Worm (Caenorhabditis elegans): ENCODE data around the gene Y69A2AR.32.

Gene Y69A2AR.32

ce11 chrIV:2610409-2610808 lies at the start of gene Y69A2AR.32:
Y69A2AR.32 (plus strand) TSS chrIV:2610436.
- TF ChIP-seq spr-1 (tag; optimal IDR thresholded peaks at IDR 0.05) (no peak), ZK337.2 (GFP tag; IDR thresholded peaks at IDR 0.05) (no peak), egl-43 (GFP tag; IDR thresholded peaks at IDR 0.05) (peak; percentile 26; the same call in 1 of the 2 replicates), zag-1 (tag; optimal IDR thresholded peaks at IDR 0.05) (no peak), dpl-1 (GFP tag; optimal IDR thresholded peaks at IDR 0.05) (no peak), daf-8 (GFP tag; IDR thresholded peaks at IDR 0.05) (no peak), set-16 (GFP tag; IDR thresholded peaks at IDR 0.05) (peak; percentile 78), R02D3.7 (tag; optimal IDR thresholded peaks at IDR 0.05) (no peak)

DNA sequence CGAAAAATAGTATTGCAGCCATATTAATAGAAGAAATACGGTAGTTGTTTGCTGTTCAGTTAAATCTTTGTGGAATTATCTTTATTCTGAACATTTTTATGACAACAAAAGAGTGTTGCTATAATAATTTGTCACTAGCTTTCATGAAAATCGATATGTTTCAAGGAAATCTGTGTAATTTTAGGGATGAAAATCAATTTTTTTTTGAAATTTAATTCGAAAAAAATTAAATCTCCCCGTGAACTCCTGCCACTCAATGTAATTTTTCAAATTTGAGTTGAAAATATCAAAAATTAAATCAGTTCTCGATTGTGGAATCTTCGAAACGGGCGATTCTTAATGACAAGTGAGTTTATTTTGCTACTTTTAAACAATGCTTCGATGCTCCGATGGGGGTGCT lies 48.9 kb upstream of the Y69A2AR.32 start, which contains the start of gene Y69A2AR.46:
TSS of gene Y69A2AR.46 (plus strand) at position 301 of the 400 bp plus-strand sequence.
- TF ChIP-seq F49E8.2 (tag; optimal IDR thresholded peaks at IDR 0.05; ENCODE audit: borderline replicate concordance) (no peak), ctbp-1 (GFP tag; IDR thresholded peaks at IDR 0.05) (no peak), lin-1 (GFP tag; IDR thresholded peaks at IDR 0.05) (no peak), ceh-32 (tag; optimal IDR thresholded peaks at IDR 0.05; ENCODE audit: poor library complexity) (no peak), ZK337.2 (GFP tag; IDR thresholded peaks at IDR 0.05) (no peak), aly-2 (tag; optimal IDR thresholded peaks at IDR 0.05) (no peak)

- no peak for TF ChIP-seq lin-29 (GFP tag; IDR thresholded peaks at IDR 0.05)
- no peak for TF ChIP-seq lin-39 (tag; optimal IDR thresholded peaks at IDR 0.05)
- TF ChIP-seq dmd-9 (GFP tag; IDR thresholded peaks at IDR 0.05), result no peak
- no peak for TF ChIP-seq zip-11 (GFP tag; IDR thresholded peaks at IDR 0.05)
- TF ChIP-seq T20F7.1 (GFP tag; optimal IDR thresholded peaks at IDR 0.05), result no peak
- TF ChIP-seq saeg-2 (GFP tag; IDR thresholded peaks at IDR 0.05), result no peak
- no peak for TF ChIP-seq zfp-3 (GFP tag; conservative IDR thresholded peaks at IDR 0.05)
These were observed 48.2 kb upstream of the Y69A2AR.32 start, which contains the start of gene Y69A2AR.50 for ce11 chrIV:2562071-2562470. Y69A2AR.50 (plus strand) TSS chrIV:2562371.

DNA sequence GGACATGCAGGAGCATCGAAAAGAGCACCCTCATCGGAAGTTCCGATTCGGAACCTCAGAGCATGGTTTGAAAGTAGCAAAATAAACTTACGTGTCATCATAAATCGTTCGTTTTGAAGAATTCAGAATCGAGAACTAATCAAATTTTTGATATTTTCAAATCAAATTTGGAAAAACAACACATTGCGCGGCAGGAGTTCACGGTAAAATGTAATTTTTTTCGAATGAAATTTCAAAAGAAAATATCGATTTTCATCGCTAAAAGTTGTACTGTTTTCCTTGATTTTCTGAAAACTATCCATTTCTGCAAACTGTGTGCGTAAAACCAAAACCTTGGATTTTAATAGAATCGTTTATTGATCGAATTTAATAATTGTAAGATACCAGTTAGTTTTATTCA lies 46.3 kb upstream of the Y69A2AR.32 start, which contains the start of gene Y69A2AR.24:
TSS of gene Y69A2AR.24 (minus strand) at position 101 of the 400 bp plus-strand sequence.
- no peak for TF ChIP-seq php-3 (GFP tag; IDR thresholded peaks at IDR 0.05)
- TF ChIP-seq F37D6.2 (tag; optimal IDR thresholded peaks at IDR 0.05), result no peak
- TF ChIP-seq ceh-20 (GFP tag; IDR thresholded peaks at IDR 0.05), result no peak
- no peak for TF ChIP-seq ceh-62 (tag; optimal IDR thresholded peaks at IDR 0.05)
- no peak for TF ChIP-seq mxl-2 (GFP tag; conservative IDR thresholded peaks at IDR 0.05)
- no peak for TF ChIP-seq ZK546.5 (tag; optimal IDR thresholded peaks at IDR 0.05)
- no peak for TF ChIP-seq nhr-11 (tag; optimal IDR thresholded peaks at IDR 0.05)
- no peak for TF ChIP-seq F26F4.8 (GFP tag; conservative IDR thresholded peaks at IDR 0.05)
- no peak for TF ChIP-seq Y105C5A.15 (GFP tag; IDR thresholded peaks at IDR 0.05)
- TF ChIP-seq ceh-28 (tag; optimal IDR thresholded peaks at IDR 0.05), result no peak
- TF ChIP-seq fkh-10 (GFP tag; optimal IDR thresholded peaks at IDR 0.05), result no peak
- TF ChIP-seq fos-1 (tag; optimal IDR thresholded peaks at IDR 0.05), result no peak
- TF ChIP-seq F44E2.7 (GFP tag; IDR thresholded peaks at IDR 0.05), result no peak
- no peak for TF ChIP-seq nhr-111 (GFP tag; optimal IDR thresholded peaks at IDR 0.05)
- no peak for TF ChIP-seq snpc-1.2 (GFP tag; IDR thresholded peaks at IDR 0.05)
- TF ChIP-seq hif-1 (tag; optimal IDR thresholded peaks at IDR 0.05), result no peak
- TF ChIP-seq ZK337.2 (GFP tag; IDR thresholded peaks at IDR 0.05), result no peak
- TF ChIP-seq dmd-8 (GFP tag; IDR thresholded peaks at IDR 0.05), result no peak
- no peak for TF ChIP-seq Y5F2A.4 (GFP tag; optimal IDR thresholded peaks at IDR 0.05)
